Worm (Caenorhabditis elegans): ENCODE measurements around the gene fbxa-115.

- no peak for TF ChIP-seq klf-2 (GFP tag; conservative IDR thresholded peaks at IDR 0.05)
- TF ChIP-seq tab-1 (GFP tag; IDR thresholded peaks at IDR 0.05) = no peak
- no peak for TF ChIP-seq T22C8.4 (GFP tag; IDR thresholded peaks at IDR 0.05)
- TF ChIP-seq ref-1 (GFP tag; conservative IDR thresholded peaks at IDR 0.05) = no peak
- TF ChIP-seq ztf-29 (GFP tag; IDR thresholded peaks at IDR 0.05) = no peak
- TF ChIP-seq flt-1 (GFP tag; IDR thresholded peaks at IDR 0.05) = no peak
- TF ChIP-seq med-1 (GFP tag; optimal IDR thresholded peaks at IDR 0.05; ENCODE audit: insufficient read depth) = no peak
- TF ChIP-seq cog-1 (tag; optimal IDR thresholded peaks at IDR 0.05) = no peak
- TF ChIP-seq ztf-23 (GFP tag; IDR thresholded peaks at IDR 0.05) = no peak
Observed at ce11 chrV:20151432-20151831, 40.5 kb downstream of the fbxa-115 start, which contains the start of gene F19B2.7.

Data from whole organism, midembryonic.